Worm (Caenorhabditis elegans) whole organism, L4/young adult: ENCODE data around the gene ppk-3.

Experiments used
- dao-5 ChIP-seq: sonication (generic microtip); optimal IDR thresholded peaks from 2 replicates; lab custom pipeline; 2016; ENCODE audit warnings: missing genotype, missing genetic modification characterization, moderate library complexity, missing compliant biosample characterization
- him-1 ChIP-seq: sonication (generic microtip); optimal IDR thresholded peaks from 2 replicates; lab custom pipeline; 2016; ENCODE audit warnings: missing genotype, missing genetic modification reagents, missing genetic modification characterization, missing compliant biosample characterization

DNA sequence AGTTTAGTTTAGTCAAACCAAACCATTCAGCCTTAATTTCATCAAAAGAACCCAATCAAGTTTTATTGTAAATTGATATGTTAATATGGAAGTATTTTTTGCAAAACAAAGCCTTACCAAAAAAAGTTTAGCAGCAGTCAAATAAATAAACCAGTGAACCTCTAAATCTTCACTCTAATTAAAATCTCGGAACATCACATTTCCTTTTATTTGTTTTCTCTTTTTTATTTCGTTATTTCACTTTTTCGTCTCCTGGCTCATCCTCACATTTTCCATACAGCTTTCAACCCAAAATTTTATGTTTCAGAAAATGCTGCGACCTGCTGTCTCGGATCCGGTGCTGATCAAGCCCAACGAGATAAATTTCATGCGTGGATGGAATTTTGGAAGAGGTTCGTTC is 45.5 kb downstream of the ppk-3 start, which contains the start of gene C34E7.3:
- no peak for TF ChIP-seq dao-5
- TF ChIP-seq him-1 (tag; lab: Kevin White, UChicago), result no peak
